Fruit fly (Drosophila melanogaster) whole organism, pupa: Measurements from ENCODE around the gene CG14223.

Experiments
- CG10348 ChIP-seq: fragments of 200-800 bp; sonication (Bioruptor generic); IDR thresholded peaks from 2 replicates; pipeline ENCODE4 v1.3.6; 2022; ENCODE audit warnings: missing biosample characterization, missing genetic modification characterization
- CG12605 ChIP-seq: fragments of 200-800 bp; sonication (Bioruptor generic); IDR thresholded peaks from 2 replicates; pipeline ENCODE4 v1.3.6; 2022; ENCODE audit warnings: missing biosample characterization, missing genetic modification characterization
- CG13204 ChIP-seq: fragments of 200-800 bp; sonication (Bioruptor generic); optimal IDR thresholded peaks from 2 replicates; lab custom pipeline; 2018; ENCODE audit warnings: missing biosample characterization, mild to moderate bottlenecking, missing genetic modification characterization, moderate library complexity
- CG14655 ChIP-seq: fragments of 200-800 bp; sonication (Bioruptor generic); optimal IDR thresholded peaks from 3 replicates; lab custom pipeline; 2017; ENCODE audit warnings: mild to moderate bottlenecking, missing biosample characterization, missing genetic modification reagents, missing genetic modification characterization
- CG15710 ChIP-seq: fragments of 200-800 bp; sonication (Bioruptor generic); optimal IDR thresholded peaks from 2 replicates; lab custom pipeline; 2018; ENCODE audit warnings: missing biosample characterization, mild to moderate bottlenecking, missing genetic modification characterization, moderate library complexity
- CG17806 ChIP-seq: fragments of 200-800 bp; sonication (Bioruptor generic); optimal IDR thresholded peaks from 2 replicates; lab custom pipeline; 2018; ENCODE audit warnings: missing biosample characterization, mild to moderate bottlenecking, missing genetic modification characterization, moderate library complexity
- CG32121 ChIP-seq: fragments of 200-800 bp; sonication (Bioruptor generic); IDR thresholded peaks from 2 replicates; pipeline ENCODE4 v1.3.6; 2022; ENCODE audit warnings: missing biosample characterization, missing genetic modification characterization
- CG34367 ChIP-seq: fragments of 200-800 bp; sonication (Bioruptor generic); optimal IDR thresholded peaks from 2 replicates; lab custom pipeline; 2018; ENCODE audit warnings: missing biosample characterization, mild to moderate bottlenecking, missing genetic modification characterization
- CG4496 ChIP-seq: fragments of 200-800 bp; sonication (Bioruptor generic); IDR thresholded peaks from 3 replicates; pipeline ENCODE4 v1.3.6; 2022; ENCODE audit warnings: missing biosample characterization, missing genetic modification characterization
- CG8159 ChIP-seq: fragments of 200-800 bp; sonication (Bioruptor generic); optimal IDR thresholded peaks from 3 replicates; lab custom pipeline; 2018; ENCODE audit warnings: missing biosample characterization, mild to moderate bottlenecking, missing genetic modification characterization, moderate library complexity
- CG8301 ChIP-seq: fragments of 200-800 bp; sonication (Bioruptor generic); optimal IDR thresholded peaks from 2 replicates; lab custom pipeline; 2018; ENCODE audit warnings: missing biosample characterization, mild to moderate bottlenecking, missing genetic modification characterization
- CG9948 ChIP-seq: fragments of 200-800 bp; sonication (Bioruptor generic); optimal IDR thresholded peaks from 2 replicates; lab custom pipeline; 2018; ENCODE audit warnings: missing biosample characterization, mild to moderate bottlenecking, missing genetic modification characterization, moderate library complexity
- D1 ChIP-seq: fragments of 200-800 bp; sonication (Bioruptor generic); optimal IDR thresholded peaks from 2 replicates; lab custom pipeline; 2018; ENCODE audit warnings: missing biosample characterization, mild to moderate bottlenecking, missing genetic modification characterization, moderate library complexity
- EcR ChIP-seq: fragments of 200-800 bp; sonication (Bioruptor generic); optimal IDR thresholded peaks from 3 replicates; lab custom pipeline; 2019; ENCODE audit warnings: missing biosample characterization, missing genetic modification characterization, mild to moderate bottlenecking, moderate library complexity, missing genetic modification reagents
- Ets98B ChIP-seq: fragments of 200-800 bp; sonication (Bioruptor generic); IDR thresholded peaks from 2 replicates; pipeline ENCODE4 v1.3.6; 2022; ENCODE audit warnings: missing biosample characterization, missing genetic modification characterization
- Pif1A ChIP-seq: fragments of 200-800 bp; sonication (Bioruptor generic); optimal IDR thresholded peaks from 3 replicates; lab custom pipeline; 2016; ENCODE audit warnings: missing biosample characterization, missing genetic modification characterization
- Pif1B ChIP-seq: fragments of 200-800 bp; sonication (Bioruptor generic); optimal IDR thresholded peaks from 3 replicates; lab custom pipeline; 2016; ENCODE audit warnings: missing biosample characterization, missing genetic modification characterization
- Snoo ChIP-seq: fragments of 200-800 bp; sonication (Bioruptor generic); optimal IDR thresholded peaks from 3 replicates; lab custom pipeline; 2017; ENCODE audit warnings: missing biosample characterization, mild to moderate bottlenecking, missing genetic modification characterization, inconsistent platforms
- fd96Ca ChIP-seq: fragments of 200-800 bp; sonication (Bioruptor generic); IDR thresholded peaks from 3 replicates; pipeline ENCODE4 v1.3.6; 2022; ENCODE audit warnings: missing biosample characterization, missing genetic modification characterization
- gl ChIP-seq: fragments of 200-800 bp; sonication (Bioruptor generic); optimal IDR thresholded peaks from 2 replicates; lab custom pipeline; 2018; ENCODE audit warnings: missing biosample characterization, mild to moderate bottlenecking, missing genetic modification characterization
- rn ChIP-seq: fragments of 200-800 bp; sonication (Bioruptor generic); IDR thresholded peaks from 2 replicates; pipeline ENCODE4 v1.3.6; 2022; ENCODE audit warnings: missing biosample characterization, missing genetic modification characterization

Gene CG14223

DNA sequence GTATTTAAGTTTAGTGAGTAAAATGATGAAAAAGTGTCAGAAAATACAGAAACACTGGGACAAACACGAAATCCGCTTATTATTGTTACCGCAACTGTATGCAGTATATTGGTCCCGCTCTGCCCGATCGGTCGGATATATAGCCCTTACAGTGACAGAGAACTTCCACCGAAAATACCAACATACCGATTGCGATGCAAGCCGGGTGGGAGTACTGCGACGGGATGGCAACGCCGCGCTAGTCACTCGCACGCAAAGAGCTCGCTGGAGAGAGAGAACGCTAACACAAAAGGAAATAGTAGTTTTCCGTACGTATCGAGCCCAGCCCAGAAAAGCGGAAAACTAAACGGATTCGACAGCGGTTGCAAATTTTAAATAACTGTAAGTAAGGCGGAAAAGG lies 33.1 kb upstream of the CG14223 start, which contains the start of gene Cdc42:
Gene Cdc42, plus strand, starts transcription at position 247 of the 400 bp plus-strand sequence.
- TF ChIP-seq CG32121 (GFP tag; lab: Robert Waterston, UW) (no peak), CG4496 (GFP tag; lab: Robert Waterston, UW) (peak; percentile 42; the same call in 1 of the 3 replicates)
- TF ChIP-seq, all 21 proteins: peak for 1

DNA sequence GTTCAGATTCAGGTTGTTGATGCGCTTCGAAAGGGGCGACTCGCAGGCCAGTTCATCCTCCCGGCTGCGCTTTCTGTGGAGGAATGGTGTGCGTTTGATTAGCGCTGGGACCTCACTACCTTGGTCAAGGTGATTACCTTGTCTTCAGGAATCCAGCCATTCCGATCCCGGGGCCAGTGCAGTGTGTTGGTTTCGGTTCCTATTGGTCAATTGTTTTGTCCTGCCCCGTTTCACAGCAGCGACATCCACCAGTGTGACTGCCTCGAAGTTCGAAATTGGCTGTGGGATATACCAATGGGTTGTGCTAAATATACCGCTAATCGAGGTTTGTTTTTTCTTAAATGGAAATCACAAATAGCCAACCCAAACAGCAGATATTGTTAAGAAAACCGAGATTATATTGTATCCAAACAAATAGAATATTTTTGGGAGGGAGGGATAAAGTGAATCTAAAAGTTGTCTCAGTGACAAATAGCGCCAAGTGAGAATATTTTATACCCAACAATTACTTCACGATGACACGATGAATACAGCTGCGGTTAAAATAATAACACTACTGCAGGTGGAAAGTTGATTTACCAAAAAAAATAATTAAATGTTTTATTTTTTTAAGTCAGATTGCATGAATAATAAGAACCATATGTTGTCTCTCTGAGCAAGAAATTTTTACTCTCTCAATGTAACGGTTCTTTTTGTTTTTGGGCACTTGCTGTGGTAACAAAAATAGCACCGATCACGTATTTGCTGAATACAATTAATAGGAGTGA lies 31.2 kb upstream of the CG14223 start, which contains the start of gene CG14229:
Gene CG14229, minus strand, starts transcription at position 459 of the 767 bp plus-strand sequence.
- peak; percentile 12 for TF ChIP-seq CG17806
- TF ChIP-seq Pif1B (GFP tag; lab: Kevin White, UChicago), result peak; percentile 22
- peak; percentile 15 for TF ChIP-seq Snoo (tag; lab: Kevin White, UChicago)
- no peak for TF ChIP-seq EcR (GFP tag; lab: Kevin White, UChicago)
- no peak for TF ChIP-seq CG34367 (tag; lab: Kevin White, UChicago)
- no peak for TF ChIP-seq CG14655 (GFP tag; lab: Kevin White, UChicago)
- no peak for TF ChIP-seq CG13204
- 0 out of 2 replicates have a peak, but pooled peaks have one; percentile 45 for TF ChIP-seq Ets98B (GFP tag; lab: Robert Waterston, UW)
- peak; percentile 3 for TF ChIP-seq Pif1A
- peak; percentile 79 for TF ChIP-seq CG4496 (GFP tag; lab: Robert Waterston, UW)
- TF ChIP-seq CG15710 (tag; lab: Kevin White, UChicago), result peak; percentile 7
- TF ChIP-seq CG12605 (GFP tag; lab: Robert Waterston, UW), result peak; percentile 18; the same call in 1 of the 2 replicates
- TF ChIP-seq fd96Ca, result no peak
- TF ChIP-seq CG8301 (tag; lab: Kevin White, UChicago), result peak; percentile 18
- TF ChIP-seq CG10348, result no peak
- TF ChIP-seq gl, result no peak
- no peak for TF ChIP-seq CG8159
- no peak for TF ChIP-seq CG32121 (GFP tag; lab: Robert Waterston, UW)
- no peak for TF ChIP-seq CG9948 (tag; lab: Kevin White, UChicago)
- TF ChIP-seq rn (GFP tag; lab: Robert Waterston, UW), result no peak
- no peak for TF ChIP-seq D1 (tag; lab: Kevin White, UChicago)
- TF ChIP-seq, all 21 proteins: peak for 9

DNA sequence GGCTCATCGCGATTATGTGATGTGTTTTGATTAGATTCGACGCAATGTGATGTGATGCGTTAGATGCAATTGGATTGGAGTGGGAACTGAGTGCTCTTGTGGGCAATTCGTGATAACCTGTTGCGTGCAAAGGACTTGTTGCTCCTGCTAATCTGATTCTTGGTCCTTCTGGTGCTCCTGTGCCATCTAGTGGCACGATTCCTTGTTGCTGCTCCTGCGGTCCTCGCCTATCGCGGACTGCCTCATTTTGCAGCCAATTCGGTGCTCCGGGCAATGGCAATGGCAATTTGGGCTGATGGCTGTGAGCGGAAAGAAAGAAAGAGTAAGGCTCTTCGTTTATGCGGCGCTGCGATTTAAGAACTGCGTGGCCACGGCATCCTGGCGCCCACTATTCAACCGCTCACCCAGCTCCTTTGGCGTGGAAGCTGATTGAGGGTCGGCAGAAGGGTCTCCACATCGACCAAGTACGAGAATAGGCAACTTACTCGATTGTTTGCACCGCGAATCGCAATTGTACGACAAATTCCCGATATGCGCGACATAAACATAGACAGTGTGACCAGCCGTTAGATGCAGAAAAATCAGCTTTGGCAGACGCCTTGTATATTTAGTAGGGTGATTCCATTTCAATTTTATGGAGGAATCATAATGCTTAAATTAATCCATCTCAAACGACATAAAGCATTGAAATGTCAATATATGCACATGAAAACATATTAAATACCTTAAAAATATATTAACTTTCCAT lies 29.4 kb upstream of the CG14223 start, which contains the start of gene Mer:
Gene Mer, minus strand, starts transcription at position 550 of the 748 bp plus-strand sequence.
- TF ChIP-seq CG8301 (tag; lab: Kevin White, UChicago) (peak; percentile 87), CG32121 (GFP tag; lab: Robert Waterston, UW) (peak; percentile 87), CG12605 (GFP tag; lab: Robert Waterston, UW) (peak; percentile 73; the same call in 1 of the 2 replicates), CG8159 (peak; percentile 82), CG14655 (GFP tag; lab: Kevin White, UChicago) (no peak), Ets98B (GFP tag; lab: Robert Waterston, UW) (peak; percentile 88), Pif1A (no peak), CG13204 (no peak), CG17806 (peak; percentile 77), CG4496 (GFP tag; lab: Robert Waterston, UW) (peak; percentile 93), D1 (tag; lab: Kevin White, UChicago) (no peak), CG34367 (tag; lab: Kevin White, UChicago) (peak; percentile 76), gl (peak; percentile 79), Snoo (tag; lab: Kevin White, UChicago) (peak; percentile 88), EcR (GFP tag; lab: Kevin White, UChicago) (no peak), CG10348 (no peak), rn (GFP tag; lab: Robert Waterston, UW) (peak; percentile 66; the same call in 1 of the 2 replicates), Pif1B (GFP tag; lab: Kevin White, UChicago) (no peak), CG15710 (tag; lab: Kevin White, UChicago) (peak; percentile 82), fd96Ca (peak; percentile 95), CG9948 (tag; lab: Kevin White, UChicago) (peak; percentile 76)

DNA sequence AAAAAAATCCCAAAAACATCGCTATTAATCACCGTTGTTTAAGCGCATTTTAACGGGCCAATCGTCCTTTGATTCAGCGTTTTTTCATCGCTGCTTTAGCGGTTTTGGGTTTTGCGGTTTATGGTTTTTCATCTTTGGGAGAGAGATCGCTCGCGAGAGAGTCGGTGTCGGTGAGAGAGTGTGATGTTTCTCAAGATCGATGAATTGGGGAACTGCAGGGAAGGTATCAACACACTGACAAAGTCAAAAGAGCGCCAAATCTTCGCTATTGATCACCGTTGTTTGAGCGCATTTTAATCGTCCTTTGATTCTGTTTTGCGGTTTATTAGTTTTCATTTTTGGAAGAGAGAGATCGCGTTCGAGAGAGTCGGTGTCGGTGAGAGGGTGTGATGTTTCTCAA lies 26.3 kb upstream of the CG14223 start:
- TF ChIP-seq gl (no peak), CG32121 (GFP tag; lab: Robert Waterston, UW) (no peak), CG15710 (tag; lab: Kevin White, UChicago) (no peak), CG9948 (tag; lab: Kevin White, UChicago) (no peak), fd96Ca (no peak), Snoo (tag; lab: Kevin White, UChicago) (no peak), CG8301 (tag; lab: Kevin White, UChicago) (no peak), D1 (tag; lab: Kevin White, UChicago) (no peak), CG12605 (GFP tag; lab: Robert Waterston, UW) (no peak), EcR (GFP tag; lab: Kevin White, UChicago) (no peak), CG14655 (GFP tag; lab: Kevin White, UChicago) (no peak), Pif1B (GFP tag; lab: Kevin White, UChicago) (no peak), CG13204 (no peak), CG4496 (GFP tag; lab: Robert Waterston, UW) (no peak), Ets98B (GFP tag; lab: Robert Waterston, UW) (no peak), CG17806 (no peak), CG8159 (no peak), CG34367 (tag; lab: Kevin White, UChicago) (no peak), rn (GFP tag; lab: Robert Waterston, UW) (no peak)
- TF ChIP-seq, all 21 proteins: peak for 0

DNA sequence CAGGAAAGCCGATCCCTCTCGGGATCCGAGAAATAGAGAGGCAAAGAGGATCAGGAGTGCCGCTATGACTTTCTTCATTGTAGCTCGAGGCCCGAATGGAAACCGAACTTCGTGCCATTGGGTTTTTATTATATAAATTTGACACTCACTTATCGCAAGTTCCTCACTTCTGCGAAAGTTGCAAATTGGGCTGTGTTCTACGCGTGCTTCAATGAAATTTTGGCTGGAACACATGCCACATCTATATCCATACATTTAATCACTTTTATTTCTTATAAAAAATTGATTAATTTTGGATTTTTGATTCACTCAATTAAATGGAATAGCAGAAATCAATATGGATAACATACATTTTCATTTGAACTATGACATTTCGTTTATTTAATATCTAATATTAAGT lies 25.1 kb upstream of the CG14223 start, which contains the start of gene CG14227:
Gene CG14227, minus strand, starts transcription at position 101 of the 400 bp plus-strand sequence.
- TF ChIP-seq CG10348 (no peak), gl (no peak), EcR (GFP tag; lab: Kevin White, UChicago) (no peak)
